Fruit fly (Drosophila melanogaster): ENCODE data around the gene tzn.

tzn gene

DNA sequence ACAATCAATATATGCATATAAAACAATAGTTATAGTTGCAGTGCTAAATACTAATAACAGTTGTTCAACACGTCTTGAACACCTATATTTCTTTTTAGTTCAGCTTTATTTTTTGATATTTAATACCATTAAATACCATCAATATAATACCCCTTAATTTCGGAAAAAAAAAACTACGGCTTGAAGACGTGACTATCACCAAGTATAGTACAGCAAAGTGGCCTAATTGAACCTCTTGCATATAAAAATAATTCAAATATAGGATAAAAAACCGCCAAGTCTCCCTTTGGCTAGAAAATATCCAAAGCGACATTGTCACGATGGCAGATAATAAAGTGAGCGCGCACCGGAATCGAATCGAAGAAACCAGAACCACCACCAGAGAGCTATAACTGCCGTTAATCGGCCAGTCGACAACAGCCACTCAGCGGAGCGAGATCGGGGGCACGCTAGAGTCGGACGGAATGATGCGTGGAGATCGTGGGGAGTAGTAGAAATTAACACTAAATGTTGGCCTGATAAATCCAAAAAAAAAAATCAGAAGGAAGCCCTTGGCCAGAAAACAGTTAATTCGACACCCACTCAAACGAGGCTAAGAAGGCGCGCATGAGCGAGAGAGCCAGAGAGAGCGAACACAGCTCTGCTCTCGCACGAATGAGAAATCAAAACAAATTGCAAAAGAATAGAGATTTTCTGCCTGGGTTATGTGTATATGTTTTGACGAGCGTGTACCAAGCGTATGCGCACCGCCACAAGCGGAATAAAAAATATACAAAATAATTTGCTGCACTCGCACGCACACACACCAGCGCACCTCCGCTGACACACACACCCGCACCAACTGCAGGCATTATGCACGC lies 13.4 kb upstream of the tzn start (continued):
- TF ChIP-seq CG2202 (tag; optimal IDR thresholded peaks at IDR 0.05): no peak
- TF ChIP-seq CG30431 (GFP tag; optimal IDR thresholded peaks at IDR 0.05): peak; percentile 13
- TF ChIP-seq Lhr (GFP tag; optimal IDR thresholded peaks at IDR 0.05): no peak
- no peak for TF ChIP-seq eyg (GFP tag; optimal IDR thresholded peaks at IDR 0.05)
- no peak for TF ChIP-seq shn (GFP tag; optimal IDR thresholded peaks at IDR 0.05)
- TF ChIP-seq croc (GFP tag; conservative IDR thresholded peaks at IDR 0.05): no peak
- TF ChIP-seq chinmo (GFP tag; IDR thresholded peaks at IDR 0.05; ENCODE audit: partially characterized antibody): peak; percentile 79; the same call in 3 of the 4 replicates
- TF ChIP-seq ab (GFP tag; optimal IDR thresholded peaks at IDR 0.05): no peak
- peak; percentile 57 for TF ChIP-seq Meics (GFP tag; optimal IDR thresholded peaks at IDR 0.05)
- TF ChIP-seq CG16779 (GFP tag; IDR thresholded peaks at IDR 0.05): no peak
- TF ChIP-seq CG11723 (GFP tag; optimal IDR thresholded peaks at IDR 0.05): no peak
- peak; percentile 63 for TF ChIP-seq CoRest (tag; optimal IDR thresholded peaks at IDR 0.05)
- no peak for TF ChIP-seq CG15073 (GFP tag; optimal IDR thresholded peaks at IDR 0.05)
- TF ChIP-seq gro (GFP tag; optimal IDR thresholded peaks at IDR 0.05): peak; percentile 28
- no peak for TF ChIP-seq CkIIα-i1 (GFP tag; IDR thresholded peaks at IDR 0.05)
- TF ChIP-seq CG3407 (GFP tag; optimal IDR thresholded peaks at IDR 0.05): no peak
- TF ChIP-seq CG12769 (tag; optimal IDR thresholded peaks at IDR 0.05): peak; percentile 33
- TF ChIP-seq ro (GFP tag; IDR thresholded peaks at IDR 0.05): no peak
- peak; percentile 49 for TF ChIP-seq Myb (GFP tag; optimal IDR thresholded peaks at IDR 0.05)
- TF ChIP-seq vfl (GFP tag; optimal IDR thresholded peaks at IDR 0.05): no peak
- TF ChIP-seq Hsf (GFP tag; optimal IDR thresholded peaks at IDR 0.05): peak; percentile 16
- TF ChIP-seq Gug (GFP tag; IDR thresholded peaks at IDR 0.05): 0 out of 4 replicates have a peak, but pooled peaks have one; percentile 39
- TF ChIP-seq Hand (GFP tag; optimal IDR thresholded peaks at IDR 0.05): peak; percentile 8
- TF ChIP-seq CG7786 (GFP tag; optimal IDR thresholded peaks at IDR 0.05): no peak
- peak; percentile 16; the same call in 1 of the 2 replicates for TF ChIP-seq Adf1 (GFP tag; IDR thresholded peaks at IDR 0.05)
- TF ChIP-seq Neu2 (GFP tag; optimal IDR thresholded peaks at IDR 0.05; ENCODE audit: borderline replicate concordance): peak; percentile 17
- TF ChIP-seq pros (GFP tag; optimal IDR thresholded peaks at IDR 0.05): peak; percentile 55
- peak; percentile 46; the same call in 1 of the 2 replicates for TF ChIP-seq Drgx (GFP tag; IDR thresholded peaks at IDR 0.05)
- TF ChIP-seq aop (GFP tag; IDR thresholded peaks at IDR 0.05): no peak
- TF ChIP-seq CG10959 (GFP tag; IDR thresholded peaks at IDR 0.05): 0 out of 2 replicates have a peak, but pooled peaks have one; percentile 25
- peak; percentile 48 for TF ChIP-seq HmgZ (tag; optimal IDR thresholded peaks at IDR 0.05)
- TF ChIP-seq CG14965 (GFP tag; optimal IDR thresholded peaks at IDR 0.05; ENCODE audit: borderline replicate concordance): no peak
- peak; percentile 16 for TF ChIP-seq az2 (GFP tag; optimal IDR thresholded peaks at IDR 0.05)
- no peak for TF ChIP-seq Dad (GFP tag; optimal IDR thresholded peaks at IDR 0.05)
- TF ChIP-seq CG11504 (tag; optimal IDR thresholded peaks at IDR 0.05): peak; percentile 61
- TF ChIP-seq crp (GFP tag; optimal IDR thresholded peaks at IDR 0.05): no peak
- TF ChIP-seq Antp (GFP tag; optimal IDR thresholded peaks at IDR 0.05): peak; percentile 9
- no peak for TF ChIP-seq eve (GFP tag; optimal IDR thresholded peaks at IDR 0.05)
- no peak for TF ChIP-seq CG7963 (GFP tag; IDR thresholded peaks at IDR 0.05; ENCODE audit: partially characterized antibody)
- TF ChIP-seq CG10654 (GFP tag; optimal IDR thresholded peaks at IDR 0.05): no peak
- TF ChIP-seq CG17361 (GFP tag; IDR thresholded peaks at IDR 0.05): peak; percentile 77; the same call in 2 of the 3 replicates
- no peak for TF ChIP-seq CG6683 (GFP tag; optimal IDR thresholded peaks at IDR 0.05)
- no peak for TF ChIP-seq Hr39 (optimal IDR thresholded peaks at IDR 0.05)
- peak; percentile 4 for TF ChIP-seq lbe (GFP tag; optimal IDR thresholded peaks at IDR 0.05)
- peak; percentile 41 for TF ChIP-seq CG12104 (GFP tag; optimal IDR thresholded peaks at IDR 0.05)
- no peak for TF ChIP-seq CG32767 (GFP tag; IDR thresholded peaks at IDR 0.05)
- no peak for TF ChIP-seq disco-r (GFP tag; optimal IDR thresholded peaks at IDR 0.05)
- peak; percentile 49 for TF ChIP-seq CG15601 (tag; optimal IDR thresholded peaks at IDR 0.05)
- no peak for TF ChIP-seq Nf-YB (GFP tag; optimal IDR thresholded peaks at IDR 0.05)
